Worm (Caenorhabditis elegans): Measurements from ENCODE around the gene mtm-5.
A peak's percentile ranks its signal among the peaks of the same experiment; 100 is the strongest.

The mtm-5 gene

ce11 chrX:5213032-5213431 lies 30.2 kb downstream of the mtm-5 start:
- TF ChIP-seq nhr-28 (tag; optimal IDR thresholded peaks at IDR 0.05), result no peak
- TF ChIP-seq M03D4.4 (tag; optimal IDR thresholded peaks at IDR 0.05), result no peak
- TF ChIP-seq lsy-2 (tag; optimal IDR thresholded peaks at IDR 0.05), result no peak
- no peak for TF ChIP-seq tbx-8 (GFP tag; optimal IDR thresholded peaks at IDR 0.05)

ce11 chrX:5210927-5211655 lies 32.1 kb downstream of the mtm-5 start:
- TF ChIP-seq blmp-1 (tag; optimal IDR thresholded peaks at IDR 0.05) (no peak), cnd-1 (tag; optimal IDR thresholded peaks at IDR 0.05) (no peak), ceh-39 (tag; optimal IDR thresholded peaks at IDR 0.05) (no peak), nhr-2 (tag; optimal IDR thresholded peaks at IDR 0.05) (no peak), ces-1 (GFP tag; optimal IDR thresholded peaks at IDR 0.05) (no peak), ceh-43 (GFP tag; optimal IDR thresholded peaks at IDR 0.05) (no peak), zip-8 (tag; optimal IDR thresholded peaks at IDR 0.05) (no peak), tbx-8 (GFP tag; optimal IDR thresholded peaks at IDR 0.05) (no peak), nhr-237 (tag; optimal IDR thresholded peaks at IDR 0.05) (no peak)

- no peak for TF ChIP-seq flh-1 (GFP tag; optimal IDR thresholded peaks at IDR 0.05)
- TF ChIP-seq nhr-76 (tag; optimal IDR thresholded peaks at IDR 0.05), result no peak
- no peak for TF ChIP-seq lin-32 (GFP tag; optimal IDR thresholded peaks at IDR 0.05)
- TF ChIP-seq tbx-8 (GFP tag; optimal IDR thresholded peaks at IDR 0.05), result no peak
- peak; percentile 20 for TF ChIP-seq mep-1 (tag; optimal IDR thresholded peaks at IDR 0.05)
- no peak for TF ChIP-seq bed-3 (GFP tag; optimal IDR thresholded peaks at IDR 0.05)
- peak; percentile 58 for TF ChIP-seq ces-1 (GFP tag; optimal IDR thresholded peaks at IDR 0.05)
- TF ChIP-seq M03D4.4 (tag; optimal IDR thresholded peaks at IDR 0.05), result peak; percentile 14
- TF ChIP-seq unc-120 (tag; optimal IDR thresholded peaks at IDR 0.05; ENCODE audit: poor library complexity, severe bottlenecking), result no peak
- TF ChIP-seq drap-1 (GFP tag; optimal IDR thresholded peaks at IDR 0.05), result no peak
- TF ChIP-seq ham-2 (GFP tag; optimal IDR thresholded peaks at IDR 0.05), result no peak
- peak; percentile 20 for TF ChIP-seq pha-4 (tag; optimal IDR thresholded peaks at IDR 0.05)
Observed at ce11 chrX:5210524-5210923, 32.7 kb downstream of the mtm-5 start.

- TF ChIP-seq unc-120 (tag; optimal IDR thresholded peaks at IDR 0.05; ENCODE audit: poor library complexity, severe bottlenecking) (peak; percentile 32), ham-2 (GFP tag; optimal IDR thresholded peaks at IDR 0.05) (no peak), sem-2 (GFP tag; optimal IDR thresholded peaks at IDR 0.05) (no peak), mab-5 (tag; optimal IDR thresholded peaks at IDR 0.05) (no peak), hlh-1 (tag; optimal IDR thresholded peaks at IDR 0.05) (peak; percentile 41)
Observed at ce11 chrX:5209429-5209828, 33.8 kb downstream of the mtm-5 start.

ce11 chrX:5208831-5209230 lies 34.4 kb downstream of the mtm-5 start:
- TF ChIP-seq ceh-43 (GFP tag; optimal IDR thresholded peaks at IDR 0.05) (no peak), mab-5 (tag; optimal IDR thresholded peaks at IDR 0.05) (no peak), lin-32 (GFP tag; optimal IDR thresholded peaks at IDR 0.05) (no peak), elt-3 (tag; optimal IDR thresholded peaks at IDR 0.05) (no peak), unc-39 (tag; optimal IDR thresholded peaks at IDR 0.05) (no peak), sptf-1 (tag; optimal IDR thresholded peaks at IDR 0.05) (no peak), drap-1 (GFP tag; optimal IDR thresholded peaks at IDR 0.05) (no peak), pha-4 (tag; optimal IDR thresholded peaks at IDR 0.05) (no peak), nhr-12 (tag; optimal IDR thresholded peaks at IDR 0.05) (no peak), nhr-237 (tag; optimal IDR thresholded peaks at IDR 0.05) (no peak), M03D4.4 (tag; optimal IDR thresholded peaks at IDR 0.05) (no peak), lin-13 (tag; optimal IDR thresholded peaks at IDR 0.05) (no peak), ceh-39 (tag; optimal IDR thresholded peaks at IDR 0.05) (no peak), sem-2 (GFP tag; optimal IDR thresholded peaks at IDR 0.05) (no peak), nhr-76 (tag; optimal IDR thresholded peaks at IDR 0.05) (no peak)

ce11 chrX:5208326-5208725 lies 34.9 kb downstream of the mtm-5 start:
- peak; percentile 4 for TF ChIP-seq hlh-1 (tag; optimal IDR thresholded peaks at IDR 0.05)
- no peak for TF ChIP-seq nhr-237 (tag; optimal IDR thresholded peaks at IDR 0.05)

Data from whole organism, mixed stage, embryonic.